Worm (Caenorhabditis elegans) whole organism, mixed stage, embryonic: ENCODE data around the gene F48F7.6.

ENCODE experiments used
- elt-1 ChIP-seq: sonication (generic microtip); optimal IDR thresholded peaks from 2 replicates; lab custom pipeline; 2017; ENCODE audit warnings: missing genetic modification characterization, mild to moderate bottlenecking, missing compliant biosample characterization, antibody characterized with exemption, moderate library complexity, borderline replicate concordance; ENCODE audit not compliant: insufficient read depth
- lsy-2 ChIP-seq: fragments of 150-350 bp; optimal IDR thresholded peaks from 2 replicates; lab custom pipeline; 2014; ENCODE audit warnings: missing biosample characterization, missing genetic modification characterization
- nhr-28 ChIP-seq: fragments of 150-350 bp; optimal IDR thresholded peaks from 2 replicates; lab custom pipeline; 2014; ENCODE audit warnings: missing biosample characterization, missing genetic modification characterization
- ztf-11 ChIP-seq: fragments of 150-350 bp; optimal IDR thresholded peaks from 2 replicates; lab custom pipeline; 2014; ENCODE audit warnings: missing biosample characterization, missing genetic modification characterization

ce11 chrX:14015808-14016207, 38.2 kb downstream of the F48F7.6 start:
- no peak for TF ChIP-seq elt-1 (tag; lab: Kevin White, UChicago)
- peak; percentile 1 for TF ChIP-seq lsy-2
- no peak for TF ChIP-seq ztf-11 (tag; lab: Kevin White, UChicago)
- peak; percentile 40 for TF ChIP-seq nhr-28 (tag; lab: Kevin White, UChicago)
